Fruit fly (Drosophila melanogaster) whole organism, embryonic: Measurements from ENCODE around the gene Rrp45.

Experiments used
- Antp ChIP-seq: fragments of 200-800 bp; sonication (Bioruptor generic); optimal IDR thresholded peaks from 3 replicates; lab custom pipeline; 2016; ENCODE audit warnings: missing biosample characterization, missing genetic modification characterization
- Bgb ChIP-seq: fragments of 200-800 bp; sonication (Bioruptor generic); IDR thresholded peaks from 2 replicates; pipeline ENCODE4 v1.3.6; 2022; ENCODE audit warnings: missing biosample characterization, missing genetic modification characterization; ENCODE audit not compliant: partially characterized antibody
- C15 ChIP-seq: fragments of 200-800 bp; sonication (Bioruptor generic); IDR thresholded peaks from 3 replicates; pipeline ENCODE4 v1.3.6; 2022; ENCODE audit warnings: missing biosample characterization, missing genetic modification characterization
- CG10267 ChIP-seq: fragments of 200-800 bp; sonication (Bioruptor generic); optimal IDR thresholded peaks from 2 replicates; lab custom pipeline; 2018; ENCODE audit warnings: missing biosample characterization, mild to moderate bottlenecking, missing genetic modification characterization, moderate library complexity
- CG10959 ChIP-seq: fragments of 200-800 bp; sonication (Bioruptor generic); IDR thresholded peaks from 2 replicates; pipeline ENCODE4 v1.3.6; 2022; ENCODE audit warnings: missing biosample characterization, missing genetic modification characterization
- CG11695 ChIP-seq: fragments of 200-800 bp; sonication (Bioruptor generic); IDR thresholded peaks from 3 replicates; pipeline ENCODE4 v1.3.6; 2022; ENCODE audit warnings: missing biosample characterization, missing genetic modification characterization
- CG12744 ChIP-seq: fragments of 200-800 bp; sonication (Bioruptor generic); optimal IDR thresholded peaks from 2 replicates; lab custom pipeline; 2016; ENCODE audit warnings: missing biosample characterization, missing genetic modification characterization
- CG13894 ChIP-seq: fragments of 200-800 bp; sonication (Bioruptor generic); optimal IDR thresholded peaks from 3 replicates; lab custom pipeline; 2018; ENCODE audit warnings: missing biosample characterization, mild to moderate bottlenecking, missing genetic modification characterization, moderate library complexity
- CG17186 ChIP-seq: fragments of 200-800 bp; sonication (Bioruptor generic); optimal IDR thresholded peaks from 3 replicates; lab custom pipeline; 2017; ENCODE audit warnings: missing biosample characterization, missing genetic modification reagents, missing genetic modification characterization
- CG18599 ChIP-seq: fragments of 200-800 bp; sonication (Bioruptor generic); optimal IDR thresholded peaks from 3 replicates; lab custom pipeline; 2017; ENCODE audit warnings: missing biosample characterization, missing genetic modification characterization, mild to moderate bottlenecking, moderate library complexity, missing genetic modification reagents
- CG2875 ChIP-seq: fragments of 200-800 bp; sonication (Bioruptor generic); optimal IDR thresholded peaks from 2 replicates; lab custom pipeline; 2017; ENCODE audit warnings: missing biosample characterization, mild to moderate bottlenecking, missing genetic modification characterization, missing genetic modification reagents
- CG30431 ChIP-seq: fragments of 200-800 bp; sonication (Bioruptor generic); optimal IDR thresholded peaks from 2 replicates; lab custom pipeline; 2017; ENCODE audit warnings: missing biosample characterization, missing genetic modification characterization
- CG31224 ChIP-seq: fragments of 200-800 bp; sonication (Bioruptor generic); IDR thresholded peaks from 2 replicates; pipeline ENCODE4 v1.3.6; 2022; ENCODE audit warnings: missing biosample characterization, missing genetic modification characterization
- CG3281 ChIP-seq: fragments of 200-800 bp; sonication (Bioruptor generic); optimal IDR thresholded peaks from 3 replicates; lab custom pipeline; 2017; ENCODE audit warnings: missing biosample characterization, mild to moderate bottlenecking, missing genetic modification characterization
- CG3407 ChIP-seq: fragments of 200-800 bp; sonication (Bioruptor generic); optimal IDR thresholded peaks from 2 replicates; lab custom pipeline; 2018; ENCODE audit warnings: missing biosample characterization, mild to moderate bottlenecking, missing genetic modification characterization
- CG4360 ChIP-seq: fragments of 200-800 bp; sonication (Bioruptor generic); IDR thresholded peaks from 2 replicates; pipeline ENCODE4 v1.3.6; 2022; ENCODE audit warnings: missing biosample characterization, missing genetic modification characterization
- CG5245 ChIP-seq: fragments of 200-800 bp; sonication (Bioruptor generic); optimal IDR thresholded peaks from 3 replicates; lab custom pipeline; 2016; ENCODE audit warnings: missing biosample characterization, missing genetic modification characterization
- CG6765 ChIP-seq: fragments of 200-800 bp; sonication (Bioruptor generic); optimal IDR thresholded peaks from 3 replicates; lab custom pipeline; 2017; ENCODE audit warnings: missing biosample characterization, mild to moderate bottlenecking, missing genetic modification characterization
- CG8359 ChIP-seq: fragments of 200-800 bp; sonication (Bioruptor generic); optimal IDR thresholded peaks from 2 replicates; lab custom pipeline; 2017; ENCODE audit warnings: missing biosample characterization, mild to moderate bottlenecking, missing genetic modification characterization, borderline replicate concordance
- CG9817 ChIP-seq: fragments of 200-800 bp; sonication (Bioruptor generic); optimal IDR thresholded peaks from 2 replicates; lab custom pipeline; 2018; ENCODE audit warnings: missing biosample characterization, mild to moderate bottlenecking, missing genetic modification characterization, moderate library complexity
- CG9876 ChIP-seq: fragments of 200-800 bp; sonication (Bioruptor generic); optimal IDR thresholded peaks from 2 replicates; lab custom pipeline; 2016; ENCODE audit warnings: missing biosample characterization, missing genetic modification characterization
- D19A ChIP-seq: fragments of 200-800 bp; optimal IDR thresholded peaks from 3 replicates; lab custom pipeline; 2019; ENCODE audit warnings: missing biosample characterization, mild to moderate bottlenecking, missing genetic modification characterization, moderate library complexity
- Dip3 ChIP-seq: fragments of 200-800 bp; sonication (Bioruptor generic); optimal IDR thresholded peaks from 3 replicates; lab custom pipeline; 2016; ENCODE audit warnings: missing biosample characterization, missing genetic modification characterization
- Elba2 ChIP-seq: fragments of 200-800 bp; sonication (Bioruptor generic); optimal IDR thresholded peaks from 3 replicates; lab custom pipeline; 2016; ENCODE audit warnings: missing biosample characterization, missing genetic modification characterization
- HHEX ChIP-seq: fragments of 200-800 bp; sonication (Bioruptor generic); optimal IDR thresholded peaks from 3 replicates; lab custom pipeline; 2017; ENCODE audit warnings: missing biosample characterization, mild to moderate bottlenecking, missing genetic modification characterization, missing genetic modification reagents
- HLH3B ChIP-seq: fragments of 200-800 bp; sonication (Bioruptor generic); IDR thresholded peaks from 2 replicates; pipeline ENCODE4 v1.3.6; 2022; ENCODE audit warnings: missing biosample characterization, missing genetic modification characterization
- HLH4C ChIP-seq: fragments of 200-800 bp; sonication (Bioruptor generic); IDR thresholded peaks from 3 replicates; pipeline ENCODE4 v1.3.6; 2022; ENCODE audit warnings: missing biosample characterization, missing genetic modification characterization; ENCODE audit not compliant: partially characterized antibody
- Hmr ChIP-seq: fragments of 200-800 bp; sonication (Bioruptor generic); optimal IDR thresholded peaks from 3 replicates; lab custom pipeline; 2017; ENCODE audit warnings: mild to moderate bottlenecking, missing biosample characterization, missing genetic modification reagents, missing genetic modification characterization
- Lim3 ChIP-seq: fragments of 200-800 bp; sonication (Bioruptor generic); IDR thresholded peaks from 2 replicates; pipeline ENCODE4 v1.3.6; 2022; ENCODE audit warnings: missing biosample characterization, missing genetic modification characterization
- Mrtf ChIP-seq: fragments of 200-800 bp; sonication (Bioruptor generic); IDR thresholded peaks from 3 replicates; pipeline ENCODE4 v1.3.6; 2022; ENCODE audit warnings: missing biosample characterization, missing genetic modification characterization
- Nf-YC ChIP-seq: fragments of 200-800 bp; optimal IDR thresholded peaks from 3 replicates; lab custom pipeline; 2019; ENCODE audit warnings: missing biosample characterization, mild to moderate bottlenecking, missing genetic modification characterization, moderate library complexity
- Oaz ChIP-seq: fragments of 200-800 bp; sonication (Bioruptor generic); IDR thresholded peaks from 2 replicates; pipeline ENCODE4 v1.3.6; 2022; ENCODE audit warnings: missing biosample characterization, missing genetic modification characterization
- Optix ChIP-seq: fragments of 200-800 bp; sonication (Bioruptor generic); IDR thresholded peaks from 3 replicates; pipeline ENCODE4 v1.3.6; 2022; ENCODE audit warnings: missing biosample characterization, missing genetic modification characterization
- Six4 ChIP-seq: fragments of 200-800 bp; sonication (Bioruptor generic); optimal IDR thresholded peaks from 2 replicates; lab custom pipeline; 2016; ENCODE audit warnings: missing biosample characterization, missing genetic modification characterization
- Sox100B ChIP-seq: fragments of 200-800 bp; sonication (Bioruptor generic); optimal IDR thresholded peaks from 3 replicates; lab custom pipeline; 2018; ENCODE audit warnings: missing biosample characterization, mild to moderate bottlenecking, missing genetic modification characterization
- Spps ChIP-seq: fragments of 200-800 bp; sonication (Bioruptor generic); optimal IDR thresholded peaks from 2 replicates; lab custom pipeline; 2018; ENCODE audit warnings: missing biosample characterization, mild to moderate bottlenecking, missing genetic modification characterization
- crc ChIP-seq: fragments of 200-800 bp; sonication (Bioruptor generic); optimal IDR thresholded peaks from 2 replicates; lab custom pipeline; 2016; ENCODE audit warnings: missing biosample characterization, missing genetic modification characterization
- eve ChIP-seq, 2 experiments: fragments of >200 bp; optimal IDR thresholded peaks; 2 replicates each; lab custom pipeline; 2017; ENCODE audit warnings: missing biosample characterization in 2 of 2, missing genetic modification characterization in 2 of 2
- h ChIP-seq: fragments of >200 bp; optimal IDR thresholded peaks from 2 replicates; lab custom pipeline; 2017
- her ChIP-seq: fragments of 200-800 bp; sonication (Bioruptor generic); optimal IDR thresholded peaks from 2 replicates; lab custom pipeline; 2016; ENCODE audit warnings: missing biosample characterization, missing genetic modification characterization
- mld ChIP-seq: fragments of 200-800 bp; sonication (Bioruptor generic); IDR thresholded peaks from 3 replicates; pipeline ENCODE4 v1.3.6; 2022; ENCODE audit warnings: missing biosample characterization, missing genetic modification characterization; ENCODE audit not compliant: partially characterized antibody
- pb ChIP-seq: fragments of 200-800 bp; sonication (Bioruptor generic); optimal IDR thresholded peaks from 3 replicates; lab custom pipeline; 2016; ENCODE audit warnings: missing biosample characterization, missing genetic modification characterization
- pum ChIP-seq: fragments of 200-800 bp; sonication (Bioruptor generic); optimal IDR thresholded peaks from 2 replicates; lab custom pipeline; 2016; ENCODE audit warnings: missing biosample characterization, missing genetic modification characterization
- pzg ChIP-seq: fragments of 200-800 bp; sonication (Bioruptor generic); optimal IDR thresholded peaks from 3 replicates; lab custom pipeline; 2018; ENCODE audit warnings: missing biosample characterization, mild to moderate bottlenecking, missing genetic modification characterization, moderate library complexity
- row ChIP-seq: fragments of 200-800 bp; sonication (Bioruptor generic); IDR thresholded peaks from 3 replicates; pipeline ENCODE4 v1.3.6; 2022; ENCODE audit warnings: missing biosample characterization, missing genetic modification characterization
- sna ChIP-seq: fragments of 200-800 bp; sonication (Bioruptor generic); IDR thresholded peaks from 2 replicates; pipeline ENCODE4 v1.3.6; 2022; ENCODE audit warnings: missing biosample characterization, missing genetic modification characterization; ENCODE audit not compliant: partially characterized antibody
- tap ChIP-seq: fragments of 200-800 bp; optimal IDR thresholded peaks from 3 replicates; lab custom pipeline; 2019; ENCODE audit warnings: missing biosample characterization, mild to moderate bottlenecking, missing genetic modification characterization, moderate library complexity
- tna ChIP-seq: fragments of 200-800 bp; sonication (Bioruptor generic); IDR thresholded peaks from 2 replicates; pipeline ENCODE4 v1.3.6; 2022; ENCODE audit warnings: missing biosample characterization, missing genetic modification characterization; ENCODE audit not compliant: partially characterized antibody
- trem ChIP-seq: fragments of 200-800 bp; optimal IDR thresholded peaks from 3 replicates; lab custom pipeline; 2019; ENCODE audit warnings: missing biosample characterization, mild to moderate bottlenecking, missing genetic modification characterization, moderate library complexity
- zfh2 ChIP-seq: fragments of 200-800 bp; sonication (Bioruptor generic); optimal IDR thresholded peaks from 2 replicates; lab custom pipeline; 2016; ENCODE audit warnings: missing biosample characterization, missing genetic modification characterization

Gene Rrp45

dm6 chrX:16751579-16752156 lies 39.4 kb downstream of the Rrp45 start, which contains the start of gene goe (continued):
- TF ChIP-seq row, result peak; percentile 76
- peak; percentile 29 for TF ChIP-seq Sox100B
- peak; percentile 79 for TF ChIP-seq her (GFP tag; lab: Kevin White, UChicago)
- peak; percentile 95 for TF ChIP-seq CG9876 (GFP tag; lab: Kevin White, UChicago)
- peak; percentile 97 for TF ChIP-seq Hmr
- peak; percentile 33 for TF ChIP-seq CG5245
- no peak for TF ChIP-seq Spps
- TF ChIP-seq pzg (GFP tag; lab: Kevin White, UChicago), result peak; percentile 80
- peak; percentile 90 for TF ChIP-seq zfh2 (GFP tag; lab: Kevin White, UChicago)
- TF ChIP-seq CG8359 (GFP tag; lab: Kevin White, UChicago), result no peak
- peak; percentile 74 for TF ChIP-seq Mrtf (GFP tag; lab: Robert Waterston, UW)
- no peak for TF ChIP-seq h (lab: Kevin White, UChicago)
- TF ChIP-seq crc (GFP tag; lab: Kevin White, UChicago), result peak; percentile 59
- no peak for TF ChIP-seq eve (GFP tag; optimal IDR thresholded peaks at IDR 0.05; lab: Kevin White, UChicago)
- peak; percentile 69; the same call in 1 of the 3 replicates for TF ChIP-seq C15 (GFP tag; lab: Robert Waterston, UW)
- peak; percentile 73 for TF ChIP-seq CG18599 (GFP tag; lab: Kevin White, UChicago)
- peak; percentile 76 for TF ChIP-seq CG12744
- TF ChIP-seq pum (GFP tag; lab: Kevin White, UChicago), result peak; percentile 66
- peak; percentile 76 for TF ChIP-seq CG3407 (GFP tag; lab: Kevin White, UChicago)
- peak; percentile 69 for TF ChIP-seq CG31224
- TF ChIP-seq CG6765 (GFP tag; lab: Kevin White, UChicago), result peak; percentile 76
- TF ChIP-seq HLH3B (GFP tag; lab: Robert Waterston, UW), result peak; percentile 71
- peak; percentile 70 for TF ChIP-seq CG13894 (tag; lab: Kevin White, UChicago)
- peak; percentile 61 for TF ChIP-seq CG10959 (GFP tag; lab: Robert Waterston, UW)
- peak; percentile 13 for TF ChIP-seq Elba2 (GFP tag; lab: Kevin White, UChicago)
- TF ChIP-seq tap (tag; lab: Kevin White, UChicago), result peak; percentile 34
- peak; percentile 84 for TF ChIP-seq CG9817 (tag; lab: Kevin White, UChicago)
- peak; percentile 65; the same call in 1 of the 3 replicates for TF ChIP-seq mld (GFP tag; lab: Robert Waterston, UW)
- peak; percentile 62 for TF ChIP-seq CG10267 (tag; lab: Kevin White, UChicago)
- TF ChIP-seq trem, result peak; percentile 96
- peak; percentile 77 for TF ChIP-seq CG3281 (GFP tag; lab: Kevin White, UChicago)
- TF ChIP-seq CG11695 (GFP tag; lab: Robert Waterston, UW), result peak; percentile 29; the same call in 1 of the 3 replicates
- TF ChIP-seq pb (GFP tag; lab: Kevin White, UChicago), result peak; percentile 65
- TF ChIP-seq CG30431 (GFP tag; lab: Kevin White, UChicago), result peak; percentile 51
- TF ChIP-seq tna, result peak; percentile 44; the same call in 1 of the 2 replicates
- peak; percentile 76 for TF ChIP-seq CG2875 (GFP tag; lab: Kevin White, UChicago)
- TF ChIP-seq Antp (GFP tag; lab: Kevin White, UChicago), result peak; percentile 84
- peak; percentile 73; the same call in 2 of the 3 replicates for TF ChIP-seq Optix (GFP tag; lab: Robert Waterston, UW)
- peak; percentile 74 for TF ChIP-seq CG4360 (GFP tag; lab: Robert Waterston, UW)
- TF ChIP-seq Dip3 (GFP tag; lab: Kevin White, UChicago), result peak; percentile 86
- peak; percentile 78 for TF ChIP-seq CG17186 (GFP tag; lab: Kevin White, UChicago)
- TF ChIP-seq HLH4C, result peak; percentile 70
- TF ChIP-seq HHEX, result peak; percentile 59
- peak; percentile 71 for TF ChIP-seq Oaz (GFP tag; lab: Robert Waterston, UW)
- TF ChIP-seq Lim3 (GFP tag; lab: Robert Waterston, UW), result no peak
- TF ChIP-seq Bgb, result peak; percentile 97
- no peak for TF ChIP-seq D19A (tag; lab: Kevin White, UChicago)
- TF ChIP-seq Six4 (GFP tag; lab: Kevin White, UChicago), result peak; percentile 40
- TF ChIP-seq sna (GFP tag; lab: Robert Waterston, UW), result peak; percentile 79; the same call in 1 of the 2 replicates
- peak; percentile 25 for TF ChIP-seq Nf-YC (tag; lab: Kevin White, UChicago)
